Worm (Caenorhabditis elegans): ENCODE measurements around the gene bir-1.

bir-1 gene

DNA sequence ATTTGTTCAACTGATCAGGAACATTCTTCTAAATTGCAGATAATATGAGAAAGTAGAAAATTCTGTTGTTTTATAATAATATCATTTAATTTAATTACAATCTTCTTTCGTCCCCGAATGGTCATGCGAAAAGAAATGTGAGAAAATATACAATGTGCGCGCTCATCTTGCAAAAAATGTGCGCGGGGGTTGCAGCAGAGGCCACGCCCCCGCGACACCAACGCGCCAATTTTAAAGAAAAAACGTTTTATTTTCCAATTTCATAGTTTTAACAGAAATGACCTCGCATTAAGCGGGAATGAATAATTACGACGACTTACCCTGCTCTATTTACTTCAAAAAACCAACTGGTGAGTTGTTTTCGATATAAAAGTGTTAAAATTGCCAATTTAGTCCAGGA is 33.8 kb upstream of the bir-1 start, which contains the start of gene sas-5 (continued):
- TF ChIP-seq sox-4 (tag; optimal IDR thresholded peaks at IDR 0.05) (peak; percentile 7), nhr-20 (tag; optimal IDR thresholded peaks at IDR 0.05) (peak; percentile 86), hlh-17 (GFP tag; optimal IDR thresholded peaks at IDR 0.05; ENCODE audit: borderline replicate concordance) (no peak), dsc-1 (tag; optimal IDR thresholded peaks at IDR 0.05) (peak; percentile 79), irx-1 (tag; optimal IDR thresholded peaks at IDR 0.05) (peak; percentile 59), nhr-237 (tag; optimal IDR thresholded peaks at IDR 0.05) (no peak), aly-2 (tag; optimal IDR thresholded peaks at IDR 0.05) (no peak), nhr-77 (tag; optimal IDR thresholded peaks at IDR 0.05) (no peak), pqm-1 (tag; optimal IDR thresholded peaks at IDR 0.05) (no peak), pag-3 (tag; optimal IDR thresholded peaks at IDR 0.05; ENCODE audit: borderline replicate concordance, insufficient read depth) (no peak), unc-62 (GFP tag; optimal IDR thresholded peaks at IDR 0.05) (no peak), aha-1 (tag; optimal IDR thresholded peaks at IDR 0.05) (no peak), ztf-4 (tag; optimal IDR thresholded peaks at IDR 0.05) (peak; percentile 48), nhr-71 (tag; optimal IDR thresholded peaks at IDR 0.05) (peak; percentile 88), xbp-1 (tag; optimal IDR thresholded peaks at IDR 0.05) (peak; percentile 80), lin-39 (tag; optimal IDR thresholded peaks at IDR 0.05) (peak; percentile 35), ceh-63 (GFP tag; optimal IDR thresholded peaks at IDR 0.05) (no peak), nhr-28 (tag; optimal IDR thresholded peaks at IDR 0.05) (no peak), efl-3 (GFP tag; optimal IDR thresholded peaks at IDR 0.05) (no peak), mab-9 (GFP tag; IDR thresholded peaks at IDR 0.05) (no peak), jun-1 (tag; optimal IDR thresholded peaks at IDR 0.05) (peak; percentile 21), C34B4.2 (tag; optimal IDR thresholded peaks at IDR 0.05) (no peak), tbx-2 (tag; optimal IDR thresholded peaks at IDR 0.05) (peak; percentile 78), nhr-84 (tag; optimal IDR thresholded peaks at IDR 0.05) (no peak), nhr-76 (tag; optimal IDR thresholded peaks at IDR 0.05) (no peak), ets-5 (GFP tag; IDR thresholded peaks at IDR 0.05) (no peak), unc-30 (tag; optimal IDR thresholded peaks at IDR 0.05) (no peak), elt-2 (tag; optimal IDR thresholded peaks at IDR 0.05) (peak; percentile 64), lsy-2 (tag; optimal IDR thresholded peaks at IDR 0.05) (peak; percentile 75 to 76), snpc-4 (tag; optimal IDR thresholded peaks at IDR 0.05) (peak; percentile 86), lin-35 (GFP tag; optimal IDR thresholded peaks at IDR 0.05) (peak; percentile 86 to 95), ama-1 (optimal IDR thresholded peaks at IDR 0.05) (no peak), dpl-1 (GFP tag; optimal IDR thresholded peaks at IDR 0.05) (peak; percentile 85 to 92 (median 90)), hpl-2 (GFP tag; optimal IDR thresholded peaks at IDR 0.05) (peak; percentile 34), fos-1 (tag; optimal IDR thresholded peaks at IDR 0.05) (no peak), elt-3 (tag; optimal IDR thresholded peaks at IDR 0.05) (peak in 2 of 6 experiments; percentile 35 to 83), ceh-88 (GFP tag; IDR thresholded peaks at IDR 0.05) (peak; percentile 56; the same call in 1 of the 2 replicates), nhr-47 (tag; optimal IDR thresholded peaks at IDR 0.05) (peak; percentile 82), ces-1 (GFP tag; optimal IDR thresholded peaks at IDR 0.05) (no peak), snu-23 (GFP tag; optimal IDR thresholded peaks at IDR 0.05) (peak; percentile 86)

DNA sequence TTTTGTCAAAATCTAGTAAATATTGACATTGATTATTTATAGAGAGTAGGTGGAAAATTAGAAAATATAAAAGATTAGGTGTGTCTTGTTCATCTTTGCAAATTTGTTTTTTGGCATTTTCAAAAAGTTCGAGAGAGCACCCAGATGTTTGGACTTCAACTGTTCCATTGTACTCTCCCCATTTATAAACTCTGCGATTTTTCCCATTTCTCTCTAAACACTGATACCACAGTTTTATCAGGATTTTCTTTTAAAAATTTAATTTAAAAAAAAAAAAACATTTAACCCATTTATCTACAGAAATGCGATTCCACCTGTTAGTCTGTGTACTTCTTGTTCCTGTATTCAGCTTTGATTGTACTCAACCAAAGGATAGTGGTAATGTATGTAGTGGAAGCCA is 31.3 kb upstream of the bir-1 start, which contains the start of gene tag-290:
Gene tag-290, plus strand, starts transcription at position 301 of the 400 bp plus-strand sequence.
- no peak for TF ChIP-seq snpc-4 (tag; optimal IDR thresholded peaks at IDR 0.05)
- TF ChIP-seq nhr-90 (tag; optimal IDR thresholded peaks at IDR 0.05; ENCODE audit: poor library complexity), result no peak
- no peak for TF ChIP-seq pqm-1 (tag; optimal IDR thresholded peaks at IDR 0.05)
- no peak for TF ChIP-seq grh-1 (GFP tag; IDR thresholded peaks at IDR 0.05)
- TF ChIP-seq tbx-2 (tag; optimal IDR thresholded peaks at IDR 0.05), result no peak
- TF ChIP-seq mep-1 (tag; optimal IDR thresholded peaks at IDR 0.05), result no peak
- TF ChIP-seq snu-23 (GFP tag; optimal IDR thresholded peaks at IDR 0.05), result no peak
- no peak for TF ChIP-seq isw-1 (GFP tag; IDR thresholded peaks at IDR 0.05)
- TF ChIP-seq unc-30 (tag; optimal IDR thresholded peaks at IDR 0.05), result no peak
- no peak for TF ChIP-seq lin-15B (tag; optimal IDR thresholded peaks at IDR 0.05)
- TF ChIP-seq fos-1 (tag; optimal IDR thresholded peaks at IDR 0.05), result no peak
- no peak for TF ChIP-seq efl-3 (GFP tag; optimal IDR thresholded peaks at IDR 0.05)
- TF ChIP-seq C04F5.9 (tag; optimal IDR thresholded peaks at IDR 0.05), result no peak
- TF ChIP-seq Y116A8C.19 (tag; optimal IDR thresholded peaks at IDR 0.05; ENCODE audit: borderline replicate concordance), result no peak
- no peak for TF ChIP-seq mdl-1 (tag; optimal IDR thresholded peaks at IDR 0.05)
- no peak for TF ChIP-seq unc-130 (tag; optimal IDR thresholded peaks at IDR 0.05)
- TF ChIP-seq nhr-76 (tag; optimal IDR thresholded peaks at IDR 0.05), result no peak
- TF ChIP-seq F16B12.6 (tag; optimal IDR thresholded peaks at IDR 0.05), result no peak
- no peak for TF ChIP-seq zip-4 (GFP tag; optimal IDR thresholded peaks at IDR 0.05)
- TF ChIP-seq ztf-11 (tag; optimal IDR thresholded peaks at IDR 0.05), result no peak
